Worm (Caenorhabditis elegans): ENCODE data around the gene F59A6.12.

DNA sequence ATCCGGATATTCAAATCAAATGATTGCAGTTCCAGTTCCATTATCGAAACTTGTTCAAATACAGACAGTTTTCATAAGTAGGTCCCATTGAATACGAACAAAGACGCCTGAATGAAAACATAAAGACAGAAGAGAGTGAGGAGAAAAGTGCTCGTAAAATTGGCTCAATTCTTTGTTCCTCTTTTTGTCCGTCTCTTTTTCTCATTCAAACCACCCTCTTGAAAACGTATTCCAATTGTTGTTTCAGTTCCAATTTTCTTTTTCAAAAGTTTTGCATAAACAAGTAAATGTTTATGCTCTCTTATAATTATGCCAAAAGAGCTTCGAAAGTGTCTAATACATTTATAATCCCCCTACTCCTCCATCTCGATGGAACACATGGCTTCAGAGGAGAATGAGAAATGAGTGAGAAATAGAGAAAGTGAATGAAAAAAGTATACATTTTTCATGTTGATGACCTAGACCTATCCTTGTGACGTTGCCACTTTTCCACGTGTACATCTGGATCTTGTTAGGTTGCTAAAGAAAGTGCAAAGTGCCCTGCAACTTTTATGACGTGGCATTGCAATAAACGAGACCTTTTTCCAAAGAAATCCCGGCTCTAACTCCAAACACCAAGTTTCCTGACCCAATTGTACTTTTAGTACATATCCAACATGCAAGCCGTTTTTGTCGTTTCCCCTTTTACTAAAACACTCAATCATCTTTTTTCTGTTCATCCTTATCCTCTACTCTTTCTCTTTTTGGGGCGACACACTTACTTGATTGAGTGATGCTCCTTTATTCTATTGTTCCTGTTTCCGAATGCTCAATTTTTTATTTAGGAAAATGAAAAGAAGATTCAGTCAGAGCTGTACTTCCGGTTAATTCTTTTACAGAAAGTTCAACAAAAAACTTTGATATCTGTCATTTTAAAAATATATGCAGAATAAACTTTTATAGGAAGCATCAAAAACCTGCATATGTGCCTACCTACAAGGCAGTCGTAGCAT lies 34.6 kb upstream of the F59A6.12 start:
- no peak for TF ChIP-seq nhr-90 (tag; optimal IDR thresholded peaks at IDR 0.05; ENCODE audit: poor library complexity)
- no peak for TF ChIP-seq fkh-4 (tag; optimal IDR thresholded peaks at IDR 0.05; ENCODE audit: borderline replicate concordance)

All from whole organism, L1 larva.